Worm (Caenorhabditis elegans) whole organism, young adult: ENCODE results near the gene Y48B6A.5.

Source experiments
- F10E7.11 ChIP-seq: sonication (generic microtip); optimal IDR thresholded peaks from 2 replicates; lab custom pipeline; 2017; ENCODE audit warnings: mild to moderate bottlenecking, missing genetic modification characterization, moderate library complexity, missing compliant biosample characterization
- F22D6.2 ChIP-seq: sonication (generic microtip); optimal IDR thresholded peaks from 2 replicates; lab custom pipeline; 2016; ENCODE audit warnings: mild to moderate bottlenecking, missing genetic modification characterization, missing compliant biosample characterization
- F23B12.7 ChIP-seq: sonication (generic microtip); optimal IDR thresholded peaks from 2 replicates; lab custom pipeline; 2017; ENCODE audit warnings: missing genetic modification characterization, mild to moderate bottlenecking, missing compliant biosample characterization, antibody characterized with exemption, moderate library complexity; ENCODE audit not compliant: insufficient read depth
- F33H1.4 ChIP-seq: fragments of 200-800 bp; sonication (Bioruptor generic); IDR thresholded peaks from 2 replicates; pipeline ENCODE4 v1.3.6; 2022; ENCODE audit warnings: missing genetic modification reagents, missing genetic modification characterization, missing compliant biosample characterization
- F37B4.10 ChIP-seq: fragments of 200-800 bp; sonication (Bioruptor generic); IDR thresholded peaks from 2 replicates; pipeline ENCODE4 v1.3.6; 2022; ENCODE audit warnings: missing genetic modification characterization, missing compliant biosample characterization
- K12H6.12 ChIP-seq: fragments of 200-800 bp; sonication (Bioruptor generic); optimal IDR thresholded peaks from 2 replicates; lab custom pipeline; 2018; ENCODE audit warnings: mild to moderate bottlenecking, missing genetic modification characterization, missing compliant biosample characterization
- T07F8.4 ChIP-seq: sonication (generic microtip); optimal IDR thresholded peaks from 2 replicates; lab custom pipeline; 2016; ENCODE audit warnings: mild to moderate bottlenecking, missing genetic modification characterization, moderate library complexity, missing compliant biosample characterization
- Y79H2A.3 ChIP-seq: fragments of 200-800 bp; sonication (Bioruptor generic); conservative IDR thresholded peaks from 2 replicates; pipeline ENCODE4 v1.3.6; 2022; ENCODE audit warnings: missing genetic modification reagents, missing genetic modification characterization, missing compliant biosample characterization
- akir-1 ChIP-seq: fragments of 200-800 bp; sonication (Bioruptor generic); optimal IDR thresholded peaks from 2 replicates; lab custom pipeline; 2018; ENCODE audit warnings: mild to moderate bottlenecking, missing genetic modification characterization, moderate library complexity, missing compliant biosample characterization
- ama-1 ChIP-seq, 3 experiments: fragments of 150-350 bp in 1 of 3; sonication (generic microtip) in 2 of 3; optimal IDR thresholded peaks; 2 replicates each; lab custom pipeline; 2014 to 2018; ENCODE audit warnings: missing biosample characterization in 2 of 3, missing genetic modification characterization in 2 of 3, missing genetic modification reagents in 2 of 3
- attf-5 ChIP-seq: fragments of 200-800 bp; sonication (Bioruptor generic); optimal IDR thresholded peaks from 2 replicates; lab custom pipeline; 2018; ENCODE audit warnings: mild to moderate bottlenecking, missing genetic modification characterization, missing compliant biosample characterization
- attf-6 ChIP-seq: fragments of 200-800 bp; sonication (Bioruptor generic); IDR thresholded peaks from 2 replicates; pipeline ENCODE4 v1.3.6; 2022; ENCODE audit warnings: missing genetic modification reagents, missing genetic modification characterization, missing compliant biosample characterization
- bed-1 ChIP-seq: fragments of 200-800 bp; sonication (Bioruptor generic); IDR thresholded peaks from 2 replicates; pipeline ENCODE4 v1.3.6; 2022; ENCODE audit warnings: missing genetic modification reagents, missing genetic modification characterization, missing compliant biosample characterization
- bed-2 ChIP-seq: fragments of 200-800 bp; sonication (Bioruptor generic); IDR thresholded peaks from 2 replicates; pipeline ENCODE4 v1.3.6; 2022; ENCODE audit warnings: missing genetic modification reagents, missing genetic modification characterization, missing compliant biosample characterization
- cebp-1 ChIP-seq, 2 experiments: fragments of 200-800 bp in 1 of 2; sonication (Bioruptor generic) in 1 of 2; sonication (generic microtip) in 1 of 2; IDR thresholded peaks in 1 of 2; optimal IDR thresholded peaks in 1 of 2; 2 replicates each; pipeline versions ENCODE4 v1.3.6 to Lab custom; 2017 to 2022; ENCODE audit warnings: missing compliant biosample characterization in 2 of 2, missing genetic modification characterization in 2 of 2, mild to moderate bottlenecking in 1 of 2, missing genetic modification reagents in 1 of 2, moderate library complexity in 1 of 2
- ceh-27 ChIP-seq: fragments of 200-800 bp; sonication (Bioruptor generic); optimal IDR thresholded peaks from 2 replicates; lab custom pipeline; 2018; ENCODE audit warnings: mild to moderate bottlenecking, missing genetic modification characterization, moderate library complexity, missing compliant biosample characterization
- ceh-40 ChIP-seq: fragments of 200-800 bp; sonication (Bioruptor generic); IDR thresholded peaks from 2 replicates; pipeline ENCODE4 v1.3.6; 2022; ENCODE audit warnings: missing genetic modification characterization, missing compliant biosample characterization
- dox-1 ChIP-seq: fragments of 200-800 bp; sonication (Bioruptor generic); IDR thresholded peaks from 2 replicates; pipeline ENCODE4 v1.3.6; 2022; ENCODE audit warnings: missing genetic modification reagents, missing genetic modification characterization, missing compliant biosample characterization
- dpl-1 ChIP-seq: fragments of 150-350 bp; optimal IDR thresholded peaks from 2 replicates; lab custom pipeline; 2014; ENCODE audit warnings: missing biosample characterization, missing genetic modification reagents, missing genetic modification characterization
- ekl-4 ChIP-seq: fragments of 200-800 bp; sonication (Bioruptor generic); IDR thresholded peaks from 2 replicates; pipeline ENCODE4 v1.3.6; 2022; ENCODE audit warnings: missing genetic modification reagents, missing genetic modification characterization, missing compliant biosample characterization
- ets-4 ChIP-seq: fragments of 200-800 bp; sonication (Bioruptor generic); optimal IDR thresholded peaks from 2 replicates; lab custom pipeline; 2018; ENCODE audit warnings: mild to moderate bottlenecking, missing genetic modification characterization, missing compliant biosample characterization
- fkh-3 ChIP-seq: sonication (generic microtip); optimal IDR thresholded peaks from 2 replicates; lab custom pipeline; 2016; ENCODE audit warnings: mild to moderate bottlenecking, missing genetic modification characterization, missing compliant biosample characterization
- him-1 ChIP-seq: sonication (generic microtip); optimal IDR thresholded peaks from 2 replicates; lab custom pipeline; 2016; ENCODE audit warnings: missing genotype, missing genetic modification reagents, missing genetic modification characterization, missing compliant biosample characterization
- hmg-20 ChIP-seq: fragments of 200-800 bp; sonication (Bioruptor generic); IDR thresholded peaks from 2 replicates; pipeline ENCODE4 v1.3.6; 2022; ENCODE audit warnings: missing genetic modification reagents, missing genetic modification characterization, missing compliant biosample characterization
- lag-1 ChIP-seq: fragments of 200-800 bp; sonication (Bioruptor generic); IDR thresholded peaks from 2 replicates; pipeline ENCODE4 v1.3.6; 2022; ENCODE audit warnings: missing genetic modification reagents, missing genetic modification characterization, missing compliant biosample characterization
- lin-35 ChIP-seq, 3 experiments: fragments of 150-350 bp in 2 of 3; sonication (generic microtip) in 1 of 3; optimal IDR thresholded peaks; 2 replicates each; lab custom pipeline; 2014 to 2018; ENCODE audit warnings: missing biosample characterization in 3 of 3, missing genetic modification characterization in 3 of 3, missing genetic modification reagents in 3 of 3
- lin-40 ChIP-seq: sonication (generic microtip); optimal IDR thresholded peaks from 2 replicates; lab custom pipeline; 2016; ENCODE audit warnings: missing genetic modification characterization, mild to moderate bottlenecking, missing compliant biosample characterization, missing genotype, missing genetic modification reagents
- lir-1 ChIP-seq: fragments of 200-800 bp; sonication (Bioruptor generic); conservative IDR thresholded peaks from 2 replicates; pipeline ENCODE4 v1.3.6; 2022; ENCODE audit warnings: missing genetic modification reagents, missing genetic modification characterization, missing compliant biosample characterization
- madf-10 ChIP-seq: sonication (generic microtip); optimal IDR thresholded peaks from 2 replicates; lab custom pipeline; 2016; ENCODE audit warnings: mild to moderate bottlenecking, missing genetic modification characterization, missing compliant biosample characterization
- madf-6 ChIP-seq: fragments of 200-800 bp; sonication (Bioruptor generic); IDR thresholded peaks from 2 replicates; pipeline ENCODE4 v1.3.6; 2022; ENCODE audit warnings: missing genetic modification reagents, missing genetic modification characterization, missing compliant biosample characterization
- madf-8 ChIP-seq: fragments of 200-800 bp; sonication (Bioruptor generic); conservative IDR thresholded peaks from 2 replicates; pipeline ENCODE4 v1.3.6; 2022; ENCODE audit warnings: missing genetic modification reagents, missing genetic modification characterization, missing compliant biosample characterization
- nfya-2 ChIP-seq: fragments of 200-800 bp; sonication (Bioruptor generic); IDR thresholded peaks from 2 replicates; pipeline ENCODE4 v1.3.6; 2022; ENCODE audit warnings: missing genetic modification reagents, missing genetic modification characterization, missing compliant biosample characterization
- nhr-80 ChIP-seq: sonication (generic microtip); optimal IDR thresholded peaks from 2 replicates; lab custom pipeline; 2016; ENCODE audit warnings: missing genetic modification characterization, missing compliant biosample characterization
- rcor-1 ChIP-seq: fragments of 200-800 bp; sonication (Bioruptor generic); IDR thresholded peaks from 2 replicates; pipeline ENCODE4 v1.3.6; 2022; ENCODE audit warnings: missing genetic modification reagents, missing genetic modification characterization, missing compliant biosample characterization
- rec-8 ChIP-seq, 2 experiments: sonication (generic microtip); optimal IDR thresholded peaks; 2 replicates each; lab custom pipeline; 2016; ENCODE audit warnings: mild to moderate bottlenecking in 2 of 2, missing genetic modification characterization in 2 of 2, missing genetic modification reagents in 2 of 2, missing genotype in 2 of 2, missing biosample characterization in 1 of 2, missing compliant biosample characterization in 1 of 2, moderate library complexity in 1 of 2
- repo-1 ChIP-seq: sonication (generic microtip); optimal IDR thresholded peaks from 2 replicates; lab custom pipeline; 2017; ENCODE audit warnings: mild to moderate bottlenecking, missing genetic modification characterization, missing compliant biosample characterization
- sdz-38 ChIP-seq: sonication (generic microtip); optimal IDR thresholded peaks from 2 replicates; lab custom pipeline; 2016; ENCODE audit warnings: missing genotype, missing genetic modification characterization, missing compliant biosample characterization
- sea-2 ChIP-seq: fragments of 200-800 bp; sonication (Bioruptor generic); IDR thresholded peaks from 2 replicates; pipeline ENCODE4 v1.3.6; 2022; ENCODE audit warnings: missing genetic modification characterization, missing compliant biosample characterization
- snpc-1.1 ChIP-seq: sonication (generic microtip); optimal IDR thresholded peaks from 2 replicates; lab custom pipeline; 2017; ENCODE audit warnings: missing genetic modification characterization, mild to moderate bottlenecking, missing compliant biosample characterization, antibody characterized with exemption, moderate library complexity, missing genotype, missing genetic modification reagents; ENCODE audit not compliant: insufficient read depth
- snpc-4 ChIP-seq, 5 experiments: fragments of 150-350 bp in 1 of 5; sonication (generic microtip) in 4 of 5; optimal IDR thresholded peaks; 2 replicates each; lab custom pipeline; 2014 to 2018; ENCODE audit warnings: missing genetic modification characterization in 5 of 5, missing biosample characterization in 3 of 5, antibody characterized with exemption in 2 of 5, mild to moderate bottlenecking in 2 of 5, missing compliant biosample characterization in 2 of 5, missing genotype in 2 of 5, moderate library complexity in 2 of 5, missing genetic modification reagents in 1 of 5
- sptf-2 ChIP-seq: fragments of 200-800 bp; sonication (Bioruptor generic); optimal IDR thresholded peaks from 2 replicates; lab custom pipeline; 2018; ENCODE audit warnings: mild to moderate bottlenecking, missing genetic modification characterization, missing compliant biosample characterization
- tbp1 ChIP-seq: fragments of 200-800 bp; sonication (Bioruptor generic); optimal IDR thresholded peaks from 2 replicates; lab custom pipeline; 2018; ENCODE audit warnings: mild to moderate bottlenecking, missing genetic modification characterization, missing compliant biosample characterization
- zim-3 ChIP-seq: sonication (generic microtip); optimal IDR thresholded peaks from 2 replicates; lab custom pipeline; 2017; ENCODE audit warnings: mild to moderate bottlenecking, missing genetic modification characterization, moderate library complexity, missing compliant biosample characterization
- ztf-18 ChIP-seq: sonication (generic microtip); optimal IDR thresholded peaks from 2 replicates; lab custom pipeline; 2016; ENCODE audit warnings: missing genotype, mild to moderate bottlenecking, missing genetic modification characterization, missing compliant biosample characterization

Y48B6A.5 gene

ce11 chrII:14155259-14156023, 19.6 kb downstream of the Y48B6A.5 start, which contains the start of the genes rpl-43 and xrn-2 (continued):
- TF ChIP-seq fkh-3 (tag; lab: Kevin White, UChicago) (peak; percentile 79), him-1 (peak; percentile 37), madf-8 (GFP tag; lab: Robert Waterston, UW) (peak; percentile 30), bed-2 (GFP tag; lab: Robert Waterston, UW) (no peak), tbp1 (GFP tag; lab: Kevin White, UChicago) (peak; percentile 58), dox-1 (no peak), F23B12.7 (tag; lab: Kevin White, UChicago) (no peak), F10E7.11 (tag; lab: Kevin White, UChicago) (peak; percentile 69), madf-6 (peak; percentile 87), ceh-40 (GFP tag; lab: Robert Waterston, UW) (0 out of 2 replicates have a peak, but pooled peaks have one; percentile 2), rcor-1 (GFP tag; lab: Robert Waterston, UW) (peak; percentile 72), ets-4 (GFP tag; lab: Kevin White, UChicago) (no peak), zim-3 (no peak), F33H1.4 (GFP tag; lab: Robert Waterston, UW) (peak; percentile 38), nhr-80 (no peak), akir-1 (no peak), F22D6.2 (tag; lab: Kevin White, UChicago) (no peak), lin-35 (GFP tag; optimal IDR thresholded peaks at IDR 0.05; lab: Kevin White, UChicago) (no peak), sptf-2 (GFP tag; lab: Kevin White, UChicago) (no peak), repo-1 (tag; lab: Kevin White, UChicago) (peak; percentile 56), K12H6.12 (tag; lab: Kevin White, UChicago) (no peak), snpc-4 (GFP tag; optimal IDR thresholded peaks at IDR 0.05; lab: Kevin White, UChicago) (peak; percentile 41), snpc-4 (tag; optimal IDR thresholded peaks at IDR 0.05; lab: Kevin White, UChicago) (peak in 2 of 4 experiments; percentile 11 to 54), ama-1 (optimal IDR thresholded peaks at IDR 0.05; lab: Kevin White, UChicago) (no peak), ama-1 (GFP tag; optimal IDR thresholded peaks at IDR 0.05; lab: Kevin White, UChicago) (peak in 1 of 2 experiments; percentile 62), attf-5 (peak; percentile 30), rec-8 (tag; optimal IDR thresholded peaks at IDR 0.05; lab: Kevin White, UChicago) (peak in 1 of 2 experiments; percentile 70), sdz-38 (tag; lab: Kevin White, UChicago) (no peak), cebp-1 (GFP tag; IDR thresholded peaks at IDR 0.05; lab: Robert Waterston, UW) (0 out of 2 replicates have a peak, but pooled peaks have one; percentile 41), cebp-1 (tag; optimal IDR thresholded peaks at IDR 0.05; lab: Kevin White, UChicago) (peak; percentile 28), attf-6 (GFP tag; lab: Robert Waterston, UW) (peak; percentile 87), hmg-20 (GFP tag; lab: Robert Waterston, UW) (peak; percentile 76), F37B4.10 (GFP tag; lab: Robert Waterston, UW) (0 out of 2 replicates have a peak, but pooled peaks have one; percentile 84), sea-2 (GFP tag; lab: Robert Waterston, UW) (no peak), T07F8.4 (no peak), bed-1 (GFP tag; lab: Robert Waterston, UW) (peak; percentile 73; the same call in 1 of the 2 replicates), ceh-27 (GFP tag; lab: Kevin White, UChicago) (no peak), nfya-2 (GFP tag; lab: Robert Waterston, UW) (peak; percentile 86; the same call in 1 of the 2 replicates), madf-10 (tag; lab: Kevin White, UChicago) (no peak), lag-1 (GFP tag; lab: Robert Waterston, UW) (no peak), lin-40 (no peak), ekl-4 (GFP tag; lab: Robert Waterston, UW) (peak; percentile 89), Y79H2A.3 (GFP tag; lab: Robert Waterston, UW) (peak; percentile 83; the same call in 1 of the 2 replicates), ztf-18 (tag; lab: Kevin White, UChicago) (peak; percentile 36), lir-1 (0 out of 2 replicates have a peak, but pooled peaks have one; percentile 17), dpl-1 (GFP tag; lab: Kevin White, UChicago) (no peak), snpc-1.1 (tag; lab: Kevin White, UChicago) (peak; percentile 77)
